Worm (Caenorhabditis elegans) whole organism, late embryonic: ENCODE measurements around the gene arx-5.

ENCODE experiments used
- ahr-1 ChIP-seq: sonication (generic microtip); optimal IDR thresholded peaks from 2 replicates; lab custom pipeline; 2016; ENCODE audit warnings: missing genetic modification characterization, missing compliant biosample characterization
- ceh-31 ChIP-seq: sonication (generic microtip); optimal IDR thresholded peaks from 2 replicates; lab custom pipeline; 2016; ENCODE audit warnings: missing genetic modification characterization, missing compliant biosample characterization
- ceh-6 ChIP-seq: fragments of 200-800 bp; sonication (Bioruptor generic); optimal IDR thresholded peaks from 2 replicates; lab custom pipeline; 2018; ENCODE audit warnings: mild to moderate bottlenecking, missing genetic modification characterization, missing compliant biosample characterization
- dmd-4 ChIP-seq: sonication (generic microtip); optimal IDR thresholded peaks from 2 replicates; lab custom pipeline; 2016; ENCODE audit warnings: borderline replicate concordance, missing genetic modification characterization, missing compliant biosample characterization
- dve-1 ChIP-seq: sonication (generic microtip); optimal IDR thresholded peaks from 2 replicates; lab custom pipeline; 2017; ENCODE audit warnings: antibody characterized with exemption, mild to moderate bottlenecking, missing genetic modification characterization, missing compliant biosample characterization
- elt-2 ChIP-seq: sonication (generic microtip); optimal IDR thresholded peaks from 2 replicates; lab custom pipeline; 2016; ENCODE audit warnings: missing genetic modification reagents, missing genetic modification characterization, missing compliant biosample characterization
- hlh-13 ChIP-seq: fragments of 200-800 bp; sonication (Bioruptor generic); optimal IDR thresholded peaks from 2 replicates; lab custom pipeline; 2018; ENCODE audit warnings: mild to moderate bottlenecking, missing genetic modification characterization, missing compliant biosample characterization
- npax-4 ChIP-seq: sonication (generic microtip); optimal IDR thresholded peaks from 2 replicates; lab custom pipeline; 2016; ENCODE audit warnings: missing genetic modification characterization, missing compliant biosample characterization
- pqm-1 ChIP-seq: sonication (generic microtip); optimal IDR thresholded peaks from 2 replicates; lab custom pipeline; 2016; ENCODE audit warnings: missing genetic modification characterization, missing compliant biosample characterization
- tbx-2 ChIP-seq: sonication (generic microtip); optimal IDR thresholded peaks from 2 replicates; lab custom pipeline; 2016; ENCODE audit warnings: missing genetic modification characterization, missing compliant biosample characterization

DNA sequence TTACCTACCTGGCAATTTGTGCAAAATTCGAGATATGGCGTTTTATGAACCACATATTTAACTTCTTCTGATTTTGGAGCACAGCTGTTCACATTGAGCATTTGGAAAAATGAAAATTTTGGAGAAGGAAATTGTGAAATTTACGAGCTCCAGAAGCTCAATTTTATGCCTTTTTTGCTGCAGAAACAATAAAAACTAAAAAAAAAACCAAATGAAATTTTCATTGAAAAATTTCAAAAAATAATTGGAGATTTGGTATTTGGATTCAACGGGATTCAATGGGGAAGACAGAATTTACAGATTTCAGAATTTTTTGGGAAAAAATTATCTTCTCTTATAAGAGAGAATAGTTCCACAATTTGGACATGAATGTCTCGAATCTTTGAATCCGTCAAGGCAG is 38.7 kb upstream of the arx-5 start, which contains the start of gene Y37D8A.26:
- TF ChIP-seq ceh-6 (GFP tag; lab: Kevin White, UChicago) = no peak
- TF ChIP-seq dve-1 (tag; lab: Kevin White, UChicago) = no peak
- TF ChIP-seq ceh-31 = no peak
- TF ChIP-seq elt-2 (tag; lab: Kevin White, UChicago) = no peak
- TF ChIP-seq tbx-2 = no peak
- no peak for TF ChIP-seq hlh-13 (GFP tag; lab: Kevin White, UChicago)
- TF ChIP-seq dmd-4 = no peak
- no peak for TF ChIP-seq ahr-1 (tag; lab: Kevin White, UChicago)
- no peak for TF ChIP-seq npax-4 (tag; lab: Kevin White, UChicago)
- no peak for TF ChIP-seq pqm-1 (tag; lab: Kevin White, UChicago)
